Worm (Caenorhabditis elegans): ENCODE measurements around the gene C23H5.15.

The C23H5.15 gene

DNA sequence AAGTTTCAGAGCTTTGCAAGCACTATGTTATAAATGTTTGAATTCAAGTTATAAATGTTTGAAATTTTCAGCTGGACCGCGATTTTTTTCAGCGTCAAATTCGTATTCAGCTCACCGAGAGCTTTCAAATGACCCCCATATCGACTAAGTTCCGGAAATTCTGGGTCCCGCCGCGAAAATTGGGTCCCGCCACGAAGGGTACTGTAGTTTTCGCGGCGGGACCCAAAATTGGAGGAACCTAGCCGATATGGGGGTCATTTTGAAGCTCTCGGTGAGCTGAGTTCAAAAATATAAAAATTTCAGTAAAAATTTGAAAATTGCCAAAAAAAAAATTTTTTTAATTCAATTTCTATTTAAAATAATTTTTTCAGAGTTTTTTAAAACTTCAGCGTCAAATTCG lies 4.0 kb upstream of the C23H5.15 start:
- TF ChIP-seq che-1 (tag; optimal IDR thresholded peaks at IDR 0.05) (no peak), elt-2 (tag; optimal IDR thresholded peaks at IDR 0.05) (no peak), ref-2 (tag; optimal IDR thresholded peaks at IDR 0.05) (no peak), ahr-1 (tag; optimal IDR thresholded peaks at IDR 0.05) (no peak), ceh-18 (tag; optimal IDR thresholded peaks at IDR 0.05) (no peak), nhr-232 (tag; optimal IDR thresholded peaks at IDR 0.05) (no peak)

ce11 chrIV:2099771-2100170 lies 2.9 kb downstream of the C23H5.15 start, which contains the start of gene C23H5.11:
C23H5.11 (minus strand) TSS chrIV:2099871.
- TF ChIP-seq ceh-31 (tag; optimal IDR thresholded peaks at IDR 0.05) = no peak
- no peak for TF ChIP-seq che-1 (tag; optimal IDR thresholded peaks at IDR 0.05)
- no peak for TF ChIP-seq tbx-2 (tag; optimal IDR thresholded peaks at IDR 0.05)
- no peak for TF ChIP-seq unc-42 (tag; optimal IDR thresholded peaks at IDR 0.05)
- TF ChIP-seq ahr-1 (tag; optimal IDR thresholded peaks at IDR 0.05) = no peak
- TF ChIP-seq sox-2 (GFP tag; IDR thresholded peaks at IDR 0.05) = no peak
- no peak for TF ChIP-seq pha-4 (tag; optimal IDR thresholded peaks at IDR 0.05)
- no peak for TF ChIP-seq unc-3 (GFP tag; conservative IDR thresholded peaks at IDR 0.05)
- TF ChIP-seq unc-3 (tag; optimal IDR thresholded peaks at IDR 0.05) = no peak
- no peak for TF ChIP-seq nhr-11 (tag; optimal IDR thresholded peaks at IDR 0.05)
- TF ChIP-seq ceh-45 (GFP tag; IDR thresholded peaks at IDR 0.05) = no peak
- TF ChIP-seq ceh-19 (GFP tag; optimal IDR thresholded peaks at IDR 0.05) = no peak
- TF ChIP-seq madf-2 (tag; optimal IDR thresholded peaks at IDR 0.05) = no peak
- TF ChIP-seq sox-4 (tag; optimal IDR thresholded peaks at IDR 0.05) = no peak
- TF ChIP-seq ztf-16 (tag; optimal IDR thresholded peaks at IDR 0.05) = no peak
- TF ChIP-seq C38D4.7 (GFP tag; optimal IDR thresholded peaks at IDR 0.05) = no peak
- no peak for TF ChIP-seq fkh-10 (GFP tag; optimal IDR thresholded peaks at IDR 0.05)
- TF ChIP-seq ttx-3 (tag; optimal IDR thresholded peaks at IDR 0.05) = no peak
- no peak for TF ChIP-seq ceh-9 (tag; optimal IDR thresholded peaks at IDR 0.05)
- TF ChIP-seq ceh-34 (tag; optimal IDR thresholded peaks at IDR 0.05) = no peak

DNA sequence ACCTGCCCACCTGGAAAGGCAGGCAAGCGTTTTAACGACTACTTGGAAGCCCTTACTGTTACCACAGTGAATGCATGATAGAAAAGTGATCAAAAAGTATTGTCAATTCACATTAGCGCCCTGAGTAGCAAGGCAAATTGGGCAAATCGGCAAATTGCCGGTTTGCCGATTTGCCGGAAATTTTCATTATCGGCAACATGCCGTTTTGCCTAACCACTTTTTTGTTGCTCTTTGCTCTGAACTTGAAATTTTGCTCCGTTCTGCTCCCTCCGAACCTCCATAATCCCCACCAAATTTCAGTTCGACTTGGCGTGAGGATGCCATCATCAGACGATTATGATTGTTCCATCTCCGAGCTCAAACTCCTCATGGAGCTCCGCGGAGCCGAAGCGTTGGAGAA lies 19.0 kb downstream of the C23H5.15 start, which contains the start of gene mca-2:
Gene mca-2, plus strand, starts transcription at position 301 of the 400 bp plus-strand sequence.
- TF ChIP-seq ceh-48 (tag; optimal IDR thresholded peaks at IDR 0.05) (no peak), hlh-15 (tag; optimal IDR thresholded peaks at IDR 0.05) (no peak), K09A11.1 (tag; optimal IDR thresholded peaks at IDR 0.05; ENCODE audit: insufficient read depth) (no peak), madf-2 (tag; optimal IDR thresholded peaks at IDR 0.05) (no peak), pqm-1 (tag; optimal IDR thresholded peaks at IDR 0.05) (no peak), npax-4 (tag; optimal IDR thresholded peaks at IDR 0.05) (no peak), syd-9 (tag; optimal IDR thresholded peaks at IDR 0.05) (no peak), ceh-9 (tag; optimal IDR thresholded peaks at IDR 0.05) (no peak), ceh-14 (tag; optimal IDR thresholded peaks at IDR 0.05) (no peak), fkh-10 (GFP tag; optimal IDR thresholded peaks at IDR 0.05) (no peak), fax-1 (tag; optimal IDR thresholded peaks at IDR 0.05) (no peak), hlh-13 (GFP tag; optimal IDR thresholded peaks at IDR 0.05) (no peak), ceh-18 (tag; optimal IDR thresholded peaks at IDR 0.05) (no peak)

DNA sequence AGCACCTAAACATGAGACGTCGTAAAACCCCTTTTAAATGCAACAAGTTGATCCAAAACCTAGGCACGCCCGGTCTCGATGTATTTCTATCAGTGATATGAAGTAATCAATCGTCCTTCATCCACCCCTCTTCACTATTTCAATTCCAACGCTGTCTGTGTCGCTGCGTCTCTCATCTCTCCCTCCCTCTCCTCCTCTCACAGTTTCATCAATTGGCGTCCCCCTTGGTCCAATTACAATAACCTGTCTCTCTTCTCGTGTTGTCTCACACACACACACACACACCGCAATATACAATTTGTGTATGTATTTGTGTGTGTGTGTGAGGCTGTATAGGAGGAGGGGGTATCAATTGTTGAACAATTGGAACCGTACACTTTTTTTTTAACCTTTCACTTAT lies 19.5 kb downstream of the C23H5.15 start:
- TF ChIP-seq nfya-1 (tag; optimal IDR thresholded peaks at IDR 0.05) (peak; percentile 51), tbx-2 (tag; optimal IDR thresholded peaks at IDR 0.05) (peak; percentile 13), ceh-31 (tag; optimal IDR thresholded peaks at IDR 0.05) (peak; percentile 39), sox-4 (tag; optimal IDR thresholded peaks at IDR 0.05) (no peak), unc-3 (GFP tag; conservative IDR thresholded peaks at IDR 0.05) (no peak), unc-3 (tag; optimal IDR thresholded peaks at IDR 0.05) (no peak), sdc-2 (tag; optimal IDR thresholded peaks at IDR 0.05) (no peak), ref-2 (tag; optimal IDR thresholded peaks at IDR 0.05) (peak; percentile 19)

DNA sequence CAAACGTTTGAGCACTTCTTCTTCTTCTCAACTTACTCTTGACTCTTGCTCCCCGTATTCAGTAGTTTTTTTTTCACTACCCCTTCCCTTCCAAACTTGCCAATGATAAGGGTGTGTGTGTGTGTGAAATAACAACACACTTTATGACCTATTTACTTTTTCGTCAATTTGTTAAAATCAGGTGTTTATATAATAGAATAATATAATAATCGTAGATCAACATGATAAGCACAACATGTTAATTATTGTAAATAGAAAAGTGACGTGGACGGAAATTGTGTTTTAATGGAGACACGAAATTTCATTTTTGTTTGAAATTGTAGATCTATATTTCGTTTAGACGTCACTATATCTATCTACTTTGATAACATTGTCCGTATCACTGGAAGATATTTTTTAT lies 22.4 kb downstream of the C23H5.15 start:
- TF ChIP-seq gmeb-2 (tag; optimal IDR thresholded peaks at IDR 0.05) (no peak), ceh-9 (tag; optimal IDR thresholded peaks at IDR 0.05) (no peak), dmd-4 (tag; optimal IDR thresholded peaks at IDR 0.05; ENCODE audit: borderline replicate concordance) (no peak), fkh-10 (GFP tag; optimal IDR thresholded peaks at IDR 0.05) (no peak), ttx-3 (tag; optimal IDR thresholded peaks at IDR 0.05) (no peak), ceh-18 (tag; optimal IDR thresholded peaks at IDR 0.05) (no peak), madf-2 (tag; optimal IDR thresholded peaks at IDR 0.05) (no peak), sox-4 (tag; optimal IDR thresholded peaks at IDR 0.05) (no peak), F13H6.1 (tag; optimal IDR thresholded peaks at IDR 0.05) (no peak), dve-1 (tag; optimal IDR thresholded peaks at IDR 0.05) (no peak), ets-4 (tag; optimal IDR thresholded peaks at IDR 0.05) (no peak), ceh-34 (tag; optimal IDR thresholded peaks at IDR 0.05) (no peak), K02D7.2 (tag; optimal IDR thresholded peaks at IDR 0.05) (no peak), unc-3 (GFP tag; conservative IDR thresholded peaks at IDR 0.05) (no peak), unc-3 (tag; optimal IDR thresholded peaks at IDR 0.05) (no peak), eyg-1 (tag; optimal IDR thresholded peaks at IDR 0.05) (no peak), hlh-30 (tag; optimal IDR thresholded peaks at IDR 0.05; ENCODE audit: insufficient read depth) (no peak), hlh-8 (tag; optimal IDR thresholded peaks at IDR 0.05) (no peak), tbx-2 (tag; optimal IDR thresholded peaks at IDR 0.05) (no peak)

All from whole organism, late embryonic.